Fruit fly (Drosophila melanogaster) whole organism, embryonic: ENCODE results near the gene PH4alphaPV.

ENCODE experiments used
- Atf-2 ChIP-seq: fragments of 200-800 bp; sonication (Bioruptor generic); optimal IDR thresholded peaks from 2 replicates; lab custom pipeline; 2016; ENCODE audit warnings: missing biosample characterization, missing genetic modification characterization
- CG1024 ChIP-seq: fragments of 200-800 bp; sonication (Bioruptor generic); IDR thresholded peaks from 2 replicates; pipeline ENCODE4 v1.3.6; 2022; ENCODE audit warnings: missing biosample characterization, missing genetic modification characterization
- CG10565 ChIP-seq: fragments of 200-800 bp; sonication (Bioruptor generic); optimal IDR thresholded peaks from 3 replicates; lab custom pipeline; 2016; ENCODE audit warnings: missing biosample characterization, mild to moderate bottlenecking, missing genetic modification characterization
- CG11560 ChIP-seq: fragments of 200-800 bp; sonication (Bioruptor generic); IDR thresholded peaks from 3 replicates; pipeline ENCODE4 v1.3.6; 2022; ENCODE audit warnings: missing biosample characterization, missing genetic modification characterization
- CG12071 ChIP-seq: fragments of 200-800 bp; sonication (Bioruptor generic); optimal IDR thresholded peaks from 3 replicates; lab custom pipeline; 2018; ENCODE audit warnings: missing biosample characterization, mild to moderate bottlenecking, missing genetic modification characterization
- CG13287 ChIP-seq: fragments of 200-800 bp; sonication (Bioruptor generic); IDR thresholded peaks from 2 replicates; pipeline ENCODE4 v1.3.6; 2022; ENCODE audit warnings: missing biosample characterization, missing genetic modification characterization; ENCODE audit not compliant: partially characterized antibody
- CG17328 ChIP-seq: fragments of 200-800 bp; sonication (Bioruptor generic); IDR thresholded peaks from 2 replicates; pipeline ENCODE4 v1.3.6; 2022; ENCODE audit warnings: missing biosample characterization, missing genetic modification characterization
- CG17359 ChIP-seq: fragments of 200-800 bp; sonication (Bioruptor generic); optimal IDR thresholded peaks from 3 replicates; lab custom pipeline; 2018; ENCODE audit warnings: missing biosample characterization, mild to moderate bottlenecking, missing genetic modification characterization, moderate library complexity
- CG18011 ChIP-seq: fragments of 200-800 bp; sonication (Bioruptor generic); optimal IDR thresholded peaks from 2 replicates; lab custom pipeline; 2017; ENCODE audit warnings: missing biosample characterization, missing genetic modification characterization, mild to moderate bottlenecking, moderate library complexity, missing genotype
- CG2116 ChIP-seq: fragments of 200-800 bp; sonication (Bioruptor generic); optimal IDR thresholded peaks from 3 replicates; lab custom pipeline; 2018; ENCODE audit warnings: missing biosample characterization, mild to moderate bottlenecking, missing genetic modification characterization
- CG30020 ChIP-seq: fragments of 200-800 bp; optimal IDR thresholded peaks from 2 replicates; lab custom pipeline; 2019; ENCODE audit warnings: missing biosample characterization, mild to moderate bottlenecking, missing genetic modification characterization, moderate library complexity
- CG30431 ChIP-seq: fragments of 200-800 bp; sonication (Bioruptor generic); optimal IDR thresholded peaks from 2 replicates; lab custom pipeline; 2017; ENCODE audit warnings: missing biosample characterization, missing genetic modification characterization
- CG3065 ChIP-seq: fragments of 200-800 bp; sonication (Bioruptor generic); optimal IDR thresholded peaks from 2 replicates; lab custom pipeline; 2016; ENCODE audit warnings: missing biosample characterization, missing genetic modification characterization
- CG31224 ChIP-seq: fragments of 200-800 bp; sonication (Bioruptor generic); IDR thresholded peaks from 2 replicates; pipeline ENCODE4 v1.3.6; 2022; ENCODE audit warnings: missing biosample characterization, missing genetic modification characterization
- CG3838 ChIP-seq: fragments of 200-800 bp; sonication (Bioruptor generic); optimal IDR thresholded peaks from 3 replicates; lab custom pipeline; 2016; ENCODE audit warnings: missing biosample characterization, missing genetic modification characterization
- CG4404 ChIP-seq: fragments of 200-800 bp; sonication (Bioruptor generic); IDR thresholded peaks from 2 replicates; pipeline ENCODE4 v1.3.6; 2022; ENCODE audit warnings: missing biosample characterization, missing genetic modification characterization
- CG5180 ChIP-seq: fragments of 200-800 bp; sonication (Bioruptor generic); optimal IDR thresholded peaks from 3 replicates; lab custom pipeline; 2017; ENCODE audit warnings: missing biosample characterization, missing genetic modification characterization, mild to moderate bottlenecking, moderate library complexity, missing genetic modification reagents
- CG6765 ChIP-seq: fragments of 200-800 bp; sonication (Bioruptor generic); optimal IDR thresholded peaks from 3 replicates; lab custom pipeline; 2017; ENCODE audit warnings: missing biosample characterization, mild to moderate bottlenecking, missing genetic modification characterization
- CG8281 ChIP-seq: fragments of 200-800 bp; sonication (Bioruptor generic); optimal IDR thresholded peaks from 2 replicates; lab custom pipeline; 2018; ENCODE audit warnings: missing biosample characterization, mild to moderate bottlenecking, missing genetic modification characterization, moderate library complexity
- CG9437 ChIP-seq: fragments of 200-800 bp; sonication (Bioruptor generic); optimal IDR thresholded peaks from 2 replicates; lab custom pipeline; 2018; ENCODE audit warnings: missing biosample characterization, mild to moderate bottlenecking, missing genetic modification characterization
- Camta ChIP-seq: fragments of 200-800 bp; sonication (Bioruptor generic); optimal IDR thresholded peaks from 2 replicates; lab custom pipeline; 2016; ENCODE audit warnings: missing biosample characterization, missing genetic modification characterization
- D19B ChIP-seq: fragments of 200-800 bp; sonication (Bioruptor generic); optimal IDR thresholded peaks from 2 replicates; lab custom pipeline; 2017; ENCODE audit warnings: missing biosample characterization, mild to moderate bottlenecking, missing genetic modification characterization
- Doc3 ChIP-seq: fragments of 200-800 bp; sonication (Bioruptor generic); IDR thresholded peaks from 3 replicates; pipeline ENCODE4 v1.3.6; 2022; ENCODE audit warnings: missing biosample characterization, missing genetic modification characterization; ENCODE audit not compliant: partially characterized antibody
- Fer2 ChIP-seq: fragments of 200-800 bp; sonication (Bioruptor generic); optimal IDR thresholded peaks from 2 replicates; lab custom pipeline; 2018; ENCODE audit warnings: missing biosample characterization, mild to moderate bottlenecking, missing genetic modification characterization, moderate library complexity
- Hr39 ChIP-seq: fragments of >200 bp; optimal IDR thresholded peaks from 2 replicates; lab custom pipeline; 2017
- Hr51 ChIP-seq, 2 experiments: fragments of 200-800 bp; sonication (Bioruptor generic); optimal IDR thresholded peaks; 2 replicates in 1 of 2; 3 replicates in 1 of 2; lab custom pipeline; 2016 to 2018; ENCODE audit warnings: missing biosample characterization in 2 of 2, missing genetic modification characterization in 2 of 2, mild to moderate bottlenecking in 1 of 2, moderate library complexity in 1 of 2
- Lhr ChIP-seq: fragments of 200-800 bp; sonication (Bioruptor generic); optimal IDR thresholded peaks from 3 replicates; lab custom pipeline; 2017; ENCODE audit warnings: mild to moderate bottlenecking, missing biosample characterization, missing genetic modification reagents, missing genetic modification characterization
- Mes4 ChIP-seq: fragments of 200-800 bp; sonication (Bioruptor generic); optimal IDR thresholded peaks from 2 replicates; lab custom pipeline; 2016; ENCODE audit warnings: missing biosample characterization, missing genetic modification characterization
- Nf-YB ChIP-seq: fragments of 200-800 bp; sonication (Bioruptor generic); optimal IDR thresholded peaks from 3 replicates; lab custom pipeline; 2019; ENCODE audit warnings: missing biosample characterization, mild to moderate bottlenecking, missing genetic modification characterization, moderate library complexity
- Nf-YC ChIP-seq: fragments of 200-800 bp; optimal IDR thresholded peaks from 3 replicates; lab custom pipeline; 2019; ENCODE audit warnings: missing biosample characterization, mild to moderate bottlenecking, missing genetic modification characterization, moderate library complexity
- Stat92E ChIP-seq, 3 experiments: fragments of >200 bp in 2 of 3; fragments of 200-800 bp in 1 of 3; sonication (Bioruptor generic) in 1 of 3; optimal IDR thresholded peaks; 2 replicates each; lab custom pipeline; 2017 to 2019; ENCODE audit warnings: missing biosample characterization in 3 of 3, missing genetic modification characterization in 3 of 3, mild to moderate bottlenecking in 1 of 3, moderate library complexity in 1 of 3
- Trl ChIP-seq, 3 experiments: fragments of >200 bp in 2 of 3; fragments of 200-800 bp in 1 of 3; sonication (Bioruptor generic) in 1 of 3; optimal IDR thresholded peaks; 2 replicates in 1 of 3; 3 replicates in 2 of 3; lab custom pipeline; 2016 to 2017; ENCODE audit warnings: missing biosample characterization in 1 of 3, missing genetic modification characterization in 1 of 3
- Xrp1 ChIP-seq: fragments of 200-800 bp; sonication (Bioruptor generic); IDR thresholded peaks from 2 replicates; pipeline ENCODE4 v1.3.6; 2022; ENCODE audit warnings: missing biosample characterization, missing genetic modification characterization
- ase ChIP-seq: fragments of 200-800 bp; sonication (Bioruptor generic); IDR thresholded peaks from 3 replicates; pipeline ENCODE4 v1.3.6; 2022; ENCODE audit warnings: missing biosample characterization, missing genetic modification characterization
- bbx ChIP-seq: fragments of 200-800 bp; sonication (Bioruptor generic); IDR thresholded peaks from 2 replicates; pipeline ENCODE4 v1.3.6; 2022; ENCODE audit warnings: missing biosample characterization, missing genetic modification characterization; ENCODE audit not compliant: partially characterized antibody
- ewg ChIP-seq: fragments of 200-800 bp; sonication (Bioruptor generic); optimal IDR thresholded peaks from 3 replicates; lab custom pipeline; 2017; ENCODE audit warnings: mild to moderate bottlenecking, missing biosample characterization, missing genetic modification reagents, missing genetic modification characterization
- gcm ChIP-seq: fragments of 200-800 bp; sonication (Bioruptor generic); optimal IDR thresholded peaks from 2 replicates; lab custom pipeline; 2019; ENCODE audit warnings: missing biosample characterization, mild to moderate bottlenecking, missing genetic modification characterization, moderate library complexity
- grau ChIP-seq: fragments of 200-800 bp; optimal IDR thresholded peaks from 3 replicates; lab custom pipeline; 2019; ENCODE audit warnings: missing biosample characterization, mild to moderate bottlenecking, missing genetic modification characterization, moderate library complexity
- grn ChIP-seq: fragments of 200-800 bp; sonication (Bioruptor generic); optimal IDR thresholded peaks from 3 replicates; lab custom pipeline; 2017; ENCODE audit warnings: missing biosample characterization, missing genetic modification characterization
- h ChIP-seq: fragments of >200 bp; optimal IDR thresholded peaks from 2 replicates; lab custom pipeline; 2017
- klu ChIP-seq: fragments of 200-800 bp; sonication (Bioruptor generic); IDR thresholded peaks from 2 replicates; pipeline ENCODE4 v1.3.6; 2022; ENCODE audit warnings: missing biosample characterization, missing genetic modification characterization
- knrl ChIP-seq: fragments of 200-800 bp; sonication (Bioruptor generic); IDR thresholded peaks from 3 replicates; pipeline ENCODE4 v1.3.6; 2022; ENCODE audit warnings: missing biosample characterization, missing genetic modification characterization; ENCODE audit not compliant: partially characterized antibody
- nerfin-2 ChIP-seq: fragments of 200-800 bp; sonication (Bioruptor generic); IDR thresholded peaks from 2 replicates; pipeline ENCODE4 v1.3.6; 2022; ENCODE audit warnings: missing biosample characterization, missing genetic modification characterization; ENCODE audit not compliant: partially characterized antibody
- pnt ChIP-seq: fragments of 200-800 bp; sonication (Bioruptor generic); optimal IDR thresholded peaks from 3 replicates; lab custom pipeline; 2016; ENCODE audit warnings: missing biosample characterization, missing genetic modification characterization
- rib ChIP-seq: fragments of 200-800 bp; sonication (Bioruptor generic); IDR thresholded peaks from 2 replicates; pipeline ENCODE4 v1.3.6; 2022; ENCODE audit warnings: missing biosample characterization, missing genetic modification characterization
- row ChIP-seq: fragments of 200-800 bp; sonication (Bioruptor generic); IDR thresholded peaks from 3 replicates; pipeline ENCODE4 v1.3.6; 2022; ENCODE audit warnings: missing biosample characterization, missing genetic modification characterization
- slbo ChIP-seq: fragments of 200-800 bp; sonication (Bioruptor generic); IDR thresholded peaks from 2 replicates; pipeline ENCODE4 v1.3.6; 2022; ENCODE audit warnings: missing biosample characterization, missing genetic modification characterization
- slp2 ChIP-seq: fragments of 200-800 bp; sonication (Bioruptor generic); optimal IDR thresholded peaks from 2 replicates; lab custom pipeline; 2016; ENCODE audit warnings: missing biosample characterization, missing genetic modification characterization
- stc ChIP-seq: fragments of 200-800 bp; sonication (Bioruptor generic); IDR thresholded peaks from 2 replicates; pipeline ENCODE4 v1.3.6; 2022; ENCODE audit warnings: missing biosample characterization, missing genetic modification characterization
- tgo ChIP-seq: fragments of 200-800 bp; sonication (Bioruptor generic); IDR thresholded peaks from 3 replicates; pipeline ENCODE4 v1.3.6; 2022; ENCODE audit warnings: missing biosample characterization, missing genetic modification characterization

Gene PH4alphaPV

dm6 chr3R:30616098-30616857 lies 32.1 kb downstream of the PH4alphaPV start (continued):
- TF ChIP-seq gcm (no peak), Nf-YB (GFP tag; lab: Kevin White, UChicago) (peak; percentile 95), Lhr (GFP tag; lab: Kevin White, UChicago) (no peak), bbx (GFP tag; lab: Robert Waterston, UW) (no peak), CG8281 (no peak), D19B (GFP tag; lab: Kevin White, UChicago) (no peak), Stat92E (GFP tag; optimal IDR thresholded peaks at IDR 0.05; lab: Kevin White, UChicago) (no peak), knrl (no peak), Hr39 (lab: Kevin White, UChicago) (no peak), Camta (GFP tag; lab: Kevin White, UChicago) (no peak), CG13287 (no peak), CG30431 (GFP tag; lab: Kevin White, UChicago) (no peak), CG18011 (GFP tag; lab: Kevin White, UChicago) (no peak), Fer2 (tag; lab: Kevin White, UChicago) (no peak), tgo (GFP tag; lab: Robert Waterston, UW) (no peak), CG30020 (no peak), ewg (GFP tag; lab: Kevin White, UChicago) (peak; percentile 56), CG3065 (no peak), nerfin-2 (no peak), klu (GFP tag; lab: Robert Waterston, UW) (no peak), CG31224 (GFP tag; lab: Robert Waterston, UW) (no peak), CG17328 (GFP tag; lab: Robert Waterston, UW) (no peak), CG1024 (GFP tag; lab: Robert Waterston, UW) (no peak), CG10565 (GFP tag; lab: Kevin White, UChicago) (no peak), CG3838 (GFP tag; lab: Kevin White, UChicago) (no peak), stc (no peak), Hr51 (GFP tag; optimal IDR thresholded peaks at IDR 0.05; lab: Kevin White, UChicago) (no peak), CG17359 (tag; lab: Kevin White, UChicago) (no peak), CG2116 (GFP tag; lab: Kevin White, UChicago) (no peak), row (GFP tag; lab: Robert Waterston, UW) (no peak), Xrp1 (GFP tag; lab: Robert Waterston, UW) (no peak), Nf-YC (tag; lab: Kevin White, UChicago) (peak; percentile 97), slp2 (GFP tag; lab: Kevin White, UChicago) (no peak), CG12071 (GFP tag; lab: Kevin White, UChicago) (no peak), ase (GFP tag; lab: Robert Waterston, UW) (no peak), Atf-2 (no peak), grn (no peak), rib (no peak), Trl (optimal IDR thresholded peaks at IDR 0.05; lab: Kevin White, UChicago) (peak; percentile 8 to 24), Trl (GFP tag; optimal IDR thresholded peaks at IDR 0.05; lab: Kevin White, UChicago) (no peak), pnt (GFP tag; lab: Kevin White, UChicago) (no peak), grau (no peak), CG4404 (no peak), Mes4 (GFP tag; lab: Kevin White, UChicago) (no peak), CG9437 (GFP tag; lab: Kevin White, UChicago) (peak; percentile 27), CG6765 (GFP tag; lab: Kevin White, UChicago) (no peak), CG5180 (no peak), Doc3 (GFP tag; lab: Robert Waterston, UW) (no peak), CG11560 (tag; lab: Robert Waterston, UW) (no peak), h (lab: Kevin White, UChicago) (no peak), slbo (GFP tag; lab: Robert Waterston, UW) (no peak)
